Worm (Caenorhabditis elegans) whole organism, young adult: ENCODE measurements around the gene elpc-4.
A peak's percentile ranks its signal among the peaks of the same experiment; 100 is the strongest.

Experiments used
- F33H1.4 ChIP-seq: fragments of 200-800 bp; sonication (Bioruptor generic); IDR thresholded peaks from 2 replicates; pipeline ENCODE4 v1.3.6; 2022; ENCODE audit warnings: missing genetic modification reagents, missing genetic modification characterization, missing compliant biosample characterization
- F49E8.2 ChIP-seq: sonication (generic microtip); optimal IDR thresholded peaks from 3 replicates; lab custom pipeline; 2017; ENCODE audit warnings: missing genetic modification characterization, mild to moderate bottlenecking, missing compliant biosample characterization, antibody characterized with exemption, moderate library complexity; ENCODE audit not compliant: insufficient read depth
- Y53G8AR.9 ChIP-seq: fragments of 200-800 bp; sonication (Bioruptor generic); conservative IDR thresholded peaks from 2 replicates; pipeline ENCODE4 v1.3.6; 2022; ENCODE audit warnings: missing genetic modification reagents, missing genetic modification characterization, missing compliant biosample characterization
- ZK185.1 ChIP-seq: sonication (generic microtip); optimal IDR thresholded peaks from 2 replicates; lab custom pipeline; 2016; ENCODE audit warnings: mild to moderate bottlenecking, missing genetic modification characterization, missing compliant biosample characterization; ENCODE audit not compliant: poor library complexity, severe bottlenecking
- ama-1 ChIP-seq, 3 experiments: fragments of 150-350 bp in 1 of 3; sonication (generic microtip) in 2 of 3; optimal IDR thresholded peaks; 2 replicates each; lab custom pipeline; 2014 to 2018; ENCODE audit warnings: missing biosample characterization in 2 of 3, missing genetic modification characterization in 2 of 3, missing genetic modification reagents in 2 of 3
- aptf-3 ChIP-seq: fragments of 200-800 bp; sonication (Bioruptor generic); IDR thresholded peaks from 2 replicates; pipeline ENCODE4 v1.3.6; 2022; ENCODE audit warnings: missing genetic modification characterization, missing compliant biosample characterization
- attf-3 ChIP-seq: fragments of 200-800 bp; sonication (Bioruptor generic); conservative IDR thresholded peaks from 2 replicates; pipeline ENCODE4 v1.3.6; 2022; ENCODE audit warnings: missing genetic modification reagents, missing genetic modification characterization, missing compliant biosample characterization
- attf-6 ChIP-seq: fragments of 200-800 bp; sonication (Bioruptor generic); IDR thresholded peaks from 2 replicates; pipeline ENCODE4 v1.3.6; 2022; ENCODE audit warnings: missing genetic modification reagents, missing genetic modification characterization, missing compliant biosample characterization
- ceh-100 ChIP-seq: fragments of 200-800 bp; sonication (Bioruptor generic); IDR thresholded peaks from 2 replicates; pipeline ENCODE4 v1.3.6; 2022; ENCODE audit warnings: missing genetic modification reagents, missing genetic modification characterization, missing compliant biosample characterization
- chd-7 ChIP-seq: sonication (generic microtip); optimal IDR thresholded peaks from 2 replicates; lab custom pipeline; 2016; ENCODE audit warnings: mild to moderate bottlenecking, missing genetic modification characterization, moderate library complexity, missing compliant biosample characterization
- die-1 ChIP-seq: sonication (generic microtip); optimal IDR thresholded peaks from 2 replicates; lab custom pipeline; 2016; ENCODE audit warnings: missing genotype, mild to moderate bottlenecking, missing genetic modification characterization, missing compliant biosample characterization
- dpl-1 ChIP-seq: fragments of 150-350 bp; optimal IDR thresholded peaks from 2 replicates; lab custom pipeline; 2014; ENCODE audit warnings: missing biosample characterization, missing genetic modification reagents, missing genetic modification characterization
- efl-1 ChIP-seq: fragments of 150-350 bp; optimal IDR thresholded peaks from 2 replicates; lab custom pipeline; 2014; ENCODE audit warnings: missing biosample characterization, missing genetic modification reagents, missing genetic modification characterization
- ekl-4 ChIP-seq: fragments of 200-800 bp; sonication (Bioruptor generic); IDR thresholded peaks from 2 replicates; pipeline ENCODE4 v1.3.6; 2022; ENCODE audit warnings: missing genetic modification reagents, missing genetic modification characterization, missing compliant biosample characterization
- fkh-3 ChIP-seq: sonication (generic microtip); optimal IDR thresholded peaks from 2 replicates; lab custom pipeline; 2016; ENCODE audit warnings: mild to moderate bottlenecking, missing genetic modification characterization, missing compliant biosample characterization
- hlh-12 ChIP-seq: sonication (generic microtip); optimal IDR thresholded peaks from 2 replicates; lab custom pipeline; 2016; ENCODE audit warnings: missing genetic modification characterization, missing compliant biosample characterization
- hmg-1.2 ChIP-seq: fragments of 200-800 bp; sonication (Bioruptor generic); IDR thresholded peaks from 2 replicates; pipeline ENCODE4 v1.3.6; 2022; ENCODE audit warnings: missing genetic modification reagents, missing genetic modification characterization, missing compliant biosample characterization
- hsf-1 ChIP-seq: fragments of 200-800 bp; sonication (Bioruptor generic); IDR thresholded peaks from 2 replicates; pipeline ENCODE4 v1.3.6; 2022; ENCODE audit warnings: missing genetic modification reagents, missing genetic modification characterization, missing compliant biosample characterization
- let-607 ChIP-seq, 2 experiments: fragments of 200-800 bp in 1 of 2; sonication (Bioruptor generic) in 1 of 2; sonication (generic microtip) in 1 of 2; optimal IDR thresholded peaks; 2 replicates each; lab custom pipeline; 2016 to 2018; ENCODE audit warnings: mild to moderate bottlenecking in 2 of 2, missing compliant biosample characterization in 2 of 2, missing genetic modification characterization in 2 of 2, moderate library complexity in 2 of 2, missing genotype in 1 of 2
- lsl-1 ChIP-seq: fragments of 200-800 bp; sonication (Bioruptor generic); optimal IDR thresholded peaks from 2 replicates; lab custom pipeline; 2018; ENCODE audit warnings: mild to moderate bottlenecking, missing genetic modification characterization, moderate library complexity, missing compliant biosample characterization
- lsy-27 ChIP-seq: sonication (generic microtip); optimal IDR thresholded peaks from 2 replicates; lab custom pipeline; 2017; ENCODE audit warnings: missing genetic modification characterization, mild to moderate bottlenecking, missing compliant biosample characterization, antibody characterized with exemption, missing genotype, borderline replicate concordance; ENCODE audit not compliant: insufficient read depth
- madf-3 ChIP-seq: fragments of 200-800 bp; sonication (Bioruptor generic); IDR thresholded peaks from 2 replicates; pipeline ENCODE4 v1.3.6; 2022; ENCODE audit warnings: missing genetic modification reagents, missing genetic modification characterization, missing compliant biosample characterization
- madf-6 ChIP-seq: fragments of 200-800 bp; sonication (Bioruptor generic); IDR thresholded peaks from 2 replicates; pipeline ENCODE4 v1.3.6; 2022; ENCODE audit warnings: missing genetic modification reagents, missing genetic modification characterization, missing compliant biosample characterization
- madf-8 ChIP-seq: fragments of 200-800 bp; sonication (Bioruptor generic); conservative IDR thresholded peaks from 2 replicates; pipeline ENCODE4 v1.3.6; 2022; ENCODE audit warnings: missing genetic modification reagents, missing genetic modification characterization, missing compliant biosample characterization
- mcd-1 ChIP-seq: fragments of 200-800 bp; sonication (Bioruptor generic); IDR thresholded peaks from 2 replicates; pipeline ENCODE4 v1.3.6; 2022; ENCODE audit warnings: missing genetic modification reagents, missing genetic modification characterization, missing compliant biosample characterization
- mes-4 ChIP-seq: sonication (generic microtip); optimal IDR thresholded peaks from 2 replicates; lab custom pipeline; 2016; ENCODE audit warnings: missing genotype, missing genetic modification characterization, missing compliant biosample characterization
- nfya-2 ChIP-seq: fragments of 200-800 bp; sonication (Bioruptor generic); IDR thresholded peaks from 2 replicates; pipeline ENCODE4 v1.3.6; 2022; ENCODE audit warnings: missing genetic modification reagents, missing genetic modification characterization, missing compliant biosample characterization
- nhr-80 ChIP-seq: sonication (generic microtip); optimal IDR thresholded peaks from 2 replicates; lab custom pipeline; 2016; ENCODE audit warnings: missing genetic modification characterization, missing compliant biosample characterization
- nhr-90 ChIP-seq: sonication (generic microtip); optimal IDR thresholded peaks from 2 replicates; lab custom pipeline; 2016; ENCODE audit warnings: missing genotype, mild to moderate bottlenecking, missing genetic modification characterization, missing compliant biosample characterization
- pbrm-1 ChIP-seq: fragments of 200-800 bp; sonication (Bioruptor generic); IDR thresholded peaks from 2 replicates; pipeline ENCODE4 v1.3.6; 2022; ENCODE audit warnings: missing genetic modification reagents, missing genetic modification characterization, missing compliant biosample characterization
- rcor-1 ChIP-seq: fragments of 200-800 bp; sonication (Bioruptor generic); IDR thresholded peaks from 2 replicates; pipeline ENCODE4 v1.3.6; 2022; ENCODE audit warnings: missing genetic modification reagents, missing genetic modification characterization, missing compliant biosample characterization
- snpc-1.1 ChIP-seq: sonication (generic microtip); optimal IDR thresholded peaks from 2 replicates; lab custom pipeline; 2017; ENCODE audit warnings: missing genetic modification characterization, mild to moderate bottlenecking, missing compliant biosample characterization, antibody characterized with exemption, moderate library complexity, missing genotype, missing genetic modification reagents; ENCODE audit not compliant: insufficient read depth
- snpc-1.3 ChIP-seq: sonication (generic microtip); optimal IDR thresholded peaks from 2 replicates; lab custom pipeline; 2017; ENCODE audit warnings: missing genetic modification characterization, mild to moderate bottlenecking, missing compliant biosample characterization, antibody characterized with exemption, moderate library complexity, missing genotype, missing genetic modification reagents; ENCODE audit not compliant: insufficient read depth
- snpc-3.4 ChIP-seq: sonication (generic microtip); optimal IDR thresholded peaks from 2 replicates; lab custom pipeline; 2017; ENCODE audit warnings: missing genetic modification characterization, mild to moderate bottlenecking, missing compliant biosample characterization, antibody characterized with exemption, moderate library complexity, missing genotype, missing genetic modification reagents
- snpc-4 ChIP-seq, 5 experiments: fragments of 150-350 bp in 1 of 5; sonication (generic microtip) in 4 of 5; optimal IDR thresholded peaks; 2 replicates each; lab custom pipeline; 2014 to 2018; ENCODE audit warnings: missing genetic modification characterization in 5 of 5, missing biosample characterization in 3 of 5, antibody characterized with exemption in 2 of 5, mild to moderate bottlenecking in 2 of 5, missing compliant biosample characterization in 2 of 5, missing genotype in 2 of 5, moderate library complexity in 2 of 5, missing genetic modification reagents in 1 of 5
- unc-130 ChIP-seq: sonication (generic microtip); optimal IDR thresholded peaks from 2 replicates; lab custom pipeline; 2016; ENCODE audit warnings: missing genetic modification reagents, missing genetic modification characterization, missing compliant biosample characterization
- xnd-1 ChIP-seq: sonication (generic microtip); optimal IDR thresholded peaks from 2 replicates; lab custom pipeline; 2016; ENCODE audit warnings: missing genotype, missing genetic modification reagents, missing genetic modification characterization, missing compliant biosample characterization
- zfh-2 ChIP-seq: fragments of 200-800 bp; sonication (Bioruptor generic); conservative IDR thresholded peaks from 2 replicates; pipeline ENCODE4 v1.3.6; 2022; ENCODE audit warnings: missing genetic modification reagents, missing genetic modification characterization, missing compliant biosample characterization
- zim-3 ChIP-seq: sonication (generic microtip); optimal IDR thresholded peaks from 2 replicates; lab custom pipeline; 2017; ENCODE audit warnings: mild to moderate bottlenecking, missing genetic modification characterization, moderate library complexity, missing compliant biosample characterization
- ztf-3 ChIP-seq: fragments of 200-800 bp; sonication (Bioruptor generic); optimal IDR thresholded peaks from 2 replicates; lab custom pipeline; 2018; ENCODE audit warnings: mild to moderate bottlenecking, missing genetic modification characterization, missing compliant biosample characterization

Gene elpc-4

ce11 chrIV:8008137-8008536, 8.7 kb upstream of the elpc-4 start:
- TF ChIP-seq nfya-2 (GFP tag; lab: Robert Waterston, UW) (no peak), unc-130 (GFP tag; lab: Kevin White, UChicago) (no peak), snpc-1.3 (tag; lab: Kevin White, UChicago) (no peak), aptf-3 (GFP tag; lab: Robert Waterston, UW) (no peak), zim-3 (tag; lab: Kevin White, UChicago) (no peak)

ce11 chrIV:8009374-8009773, 7.4 kb upstream of the elpc-4 start:
- no peak for TF ChIP-seq fkh-3 (tag; lab: Kevin White, UChicago)
- TF ChIP-seq die-1 (tag; lab: Kevin White, UChicago) = no peak
- TF ChIP-seq hmg-1.2 (GFP tag; lab: Robert Waterston, UW) = no peak
- no peak for TF ChIP-seq Y53G8AR.9 (GFP tag; lab: Robert Waterston, UW)
- no peak for TF ChIP-seq lsy-27 (tag; lab: Kevin White, UChicago)
- no peak for TF ChIP-seq hlh-12 (tag; lab: Kevin White, UChicago)
- no peak for TF ChIP-seq zfh-2 (GFP tag; lab: Robert Waterston, UW)
- TF ChIP-seq attf-3 = no peak
- TF ChIP-seq snpc-1.1 (tag; lab: Kevin White, UChicago) = no peak

- TF ChIP-seq snpc-1.3 (tag; lab: Kevin White, UChicago) = peak; percentile 46
- TF ChIP-seq snpc-1.1 (tag; lab: Kevin White, UChicago) = peak; percentile 36
- peak; percentile 92 for TF ChIP-seq lsl-1
- peak; percentile 97 for TF ChIP-seq madf-8 (GFP tag; lab: Robert Waterston, UW)
- TF ChIP-seq mcd-1 (GFP tag; lab: Robert Waterston, UW) = 0 out of 2 replicates have a peak, but pooled peaks have one; percentile 9
- TF ChIP-seq snpc-3.4 (tag; lab: Kevin White, UChicago) = peak; percentile 59
- TF ChIP-seq F33H1.4 (GFP tag; lab: Robert Waterston, UW) = peak; percentile 93
- TF ChIP-seq nhr-80 (tag; lab: Kevin White, UChicago) = no peak
- TF ChIP-seq hsf-1 (GFP tag; lab: Robert Waterston, UW) = peak; percentile 33; the same call in 1 of the 2 replicates
- TF ChIP-seq rcor-1 (GFP tag; lab: Robert Waterston, UW) = peak; percentile 54; the same call in 1 of the 2 replicates
- TF ChIP-seq F49E8.2 (tag; lab: Kevin White, UChicago) = peak; percentile 34
- peak; percentile 66; the same call in 1 of the 2 replicates for TF ChIP-seq ekl-4 (GFP tag; lab: Robert Waterston, UW)
- TF ChIP-seq madf-6 (GFP tag; lab: Robert Waterston, UW) = peak; percentile 96
- no peak for TF ChIP-seq chd-7 (tag; lab: Kevin White, UChicago)
- no peak for TF ChIP-seq attf-6
- no peak for TF ChIP-seq mes-4 (tag; lab: Kevin White, UChicago)
- TF ChIP-seq ZK185.1 (tag; lab: Kevin White, UChicago) = no peak
- TF ChIP-seq efl-1 (GFP tag; lab: Kevin White, UChicago) = peak; percentile 19
- peak; percentile 46; the same call in 1 of the 2 replicates for TF ChIP-seq pbrm-1
- TF ChIP-seq ceh-100 = peak; percentile 38; the same call in 1 of the 2 replicates
- no peak for TF ChIP-seq let-607 (tag; optimal IDR thresholded peaks at IDR 0.05; lab: Kevin White, UChicago)
- TF ChIP-seq dpl-1 (GFP tag; lab: Kevin White, UChicago) = no peak
- no peak for TF ChIP-seq ama-1 (optimal IDR thresholded peaks at IDR 0.05; lab: Kevin White, UChicago)
- peak in 1 of 2 experiments; percentile 23 for TF ChIP-seq ama-1 (GFP tag; optimal IDR thresholded peaks at IDR 0.05; lab: Kevin White, UChicago)
- TF ChIP-seq xnd-1 (tag; lab: Kevin White, UChicago) = peak; percentile 94
- TF ChIP-seq madf-3 (GFP tag; lab: Robert Waterston, UW) = 0 out of 2 replicates have a peak, but pooled peaks have one; percentile 63
- TF ChIP-seq nhr-90 (tag; lab: Kevin White, UChicago) = no peak
- TF ChIP-seq snpc-4 (GFP tag; optimal IDR thresholded peaks at IDR 0.05; lab: Kevin White, UChicago) = no peak
- peak in 2 of 4 experiments; percentile 12 to 45 for TF ChIP-seq snpc-4 (tag; optimal IDR thresholded peaks at IDR 0.05; lab: Kevin White, UChicago)
- no peak for TF ChIP-seq ztf-3
These were observed 6.3 kb upstream of the elpc-4 start for ce11 chrIV:8010521-8010920.
